Worm (Caenorhabditis elegans) whole organism, L1 larva: ENCODE measurements around the gene clc-28.

Experiments
- C04F5.9 ChIP-seq: sonication (generic microtip); optimal IDR thresholded peaks from 2 replicates; lab custom pipeline; 2016; ENCODE audit warnings: missing genetic modification characterization, missing compliant biosample characterization
- ceh-88 ChIP-seq: fragments of 200-800 bp; sonication (Bioruptor generic); IDR thresholded peaks from 2 replicates; pipeline ENCODE4 v1.3.6; 2022; ENCODE audit warnings: missing genetic modification characterization, missing compliant biosample characterization
- elt-2 ChIP-seq: sonication (generic microtip); optimal IDR thresholded peaks from 2 replicates; lab custom pipeline; 2016; ENCODE audit warnings: missing genetic modification characterization, mild to moderate bottlenecking, inconsistent platforms, missing compliant biosample characterization, missing genetic modification reagents
- lin-15B ChIP-seq: fragments of 150-350 bp; sonication (generic microtip); optimal IDR thresholded peaks from 3 replicates; lab custom pipeline; 2014; ENCODE audit warnings: missing biosample characterization, missing genetic modification characterization
- lir-3 ChIP-seq: sonication (generic microtip); optimal IDR thresholded peaks from 2 replicates; lab custom pipeline; 2016; ENCODE audit warnings: mild to moderate bottlenecking, missing genetic modification characterization, moderate library complexity, missing compliant biosample characterization; ENCODE audit not compliant: poor library complexity
- mep-1 ChIP-seq: fragments of 150-350 bp; optimal IDR thresholded peaks from 2 replicates; lab custom pipeline; 2014; ENCODE audit warnings: missing biosample characterization, missing genetic modification characterization

DNA sequence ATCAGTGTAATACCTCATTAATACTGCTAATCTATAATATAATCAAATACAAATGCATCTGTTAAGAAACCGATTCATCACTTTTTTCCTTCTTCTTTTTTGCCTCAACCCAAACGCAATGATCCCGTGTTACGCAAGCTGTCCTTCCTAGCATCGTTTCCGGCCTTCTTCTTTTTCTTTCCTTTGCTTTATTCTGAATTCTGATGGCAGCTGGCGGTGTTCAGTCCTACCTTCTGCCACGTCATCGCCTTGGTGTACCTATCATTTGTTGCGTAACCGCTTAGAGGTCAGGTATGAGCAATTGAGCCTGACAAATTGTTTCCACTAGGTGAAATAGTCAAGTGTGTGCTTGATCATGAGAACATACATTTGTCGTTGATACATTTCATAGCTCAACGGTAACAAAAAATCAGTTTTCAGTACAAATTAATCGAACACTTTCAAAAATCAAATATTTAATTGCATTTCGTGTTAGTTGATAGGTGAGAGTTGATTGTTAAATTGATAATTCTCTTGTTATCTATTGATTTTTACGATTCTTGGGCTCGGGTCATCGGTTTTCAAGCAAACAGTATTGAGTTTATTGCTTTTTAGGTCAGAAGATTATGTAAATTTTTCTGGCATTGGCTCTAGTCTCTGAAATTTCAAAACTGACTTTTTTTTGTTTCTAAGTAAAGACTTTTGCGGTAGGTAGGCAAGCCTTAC is 40.9 kb downstream of the clc-28 start:
- TF ChIP-seq lir-3 (no peak), mep-1 (tag; lab: Kevin White, UChicago) (no peak), ceh-88 (GFP tag; lab: Robert Waterston, UW) (no peak), lin-15B (tag; lab: Kevin White, UChicago) (no peak), C04F5.9 (tag; lab: Kevin White, UChicago) (no peak), elt-2 (tag; lab: Kevin White, UChicago) (peak; percentile 8)
